Worm (Caenorhabditis elegans): Measurements from ENCODE around the gene srh-20.

DNA sequence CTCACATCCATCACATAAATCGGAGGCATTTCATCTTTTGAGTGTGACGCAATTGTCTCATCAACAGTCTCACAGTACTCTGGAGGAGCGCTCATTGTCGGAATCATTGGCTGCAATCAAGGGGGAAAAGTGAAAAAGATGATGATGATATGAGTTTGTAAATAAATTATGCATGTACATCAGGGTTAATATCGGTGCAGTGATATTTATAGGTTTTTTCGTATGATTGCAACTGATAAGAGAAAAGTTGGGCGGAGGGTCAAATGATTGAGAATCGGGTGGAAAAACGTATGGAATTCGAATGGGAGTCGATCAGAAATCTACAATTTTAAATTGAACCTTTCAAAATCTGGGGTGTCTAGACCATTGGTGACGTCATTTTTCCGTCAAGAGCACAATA lies 9.8 kb upstream of the srh-20 start, which contains the start of gene H23N18.6:
- TF ChIP-seq ztf-29 (GFP tag; IDR thresholded peaks at IDR 0.05) (no peak), flt-1 (GFP tag; IDR thresholded peaks at IDR 0.05) (no peak), tab-1 (GFP tag; IDR thresholded peaks at IDR 0.05) (no peak), ztf-23 (GFP tag; IDR thresholded peaks at IDR 0.05) (no peak), med-1 (GFP tag; optimal IDR thresholded peaks at IDR 0.05; ENCODE audit: insufficient read depth) (no peak), cog-1 (tag; optimal IDR thresholded peaks at IDR 0.05) (no peak), ref-1 (GFP tag; conservative IDR thresholded peaks at IDR 0.05) (no peak), klf-2 (GFP tag; conservative IDR thresholded peaks at IDR 0.05) (no peak), T22C8.4 (GFP tag; IDR thresholded peaks at IDR 0.05) (no peak)
